Fruit fly (Drosophila melanogaster): ENCODE data around the gene CG34353.

DNA sequence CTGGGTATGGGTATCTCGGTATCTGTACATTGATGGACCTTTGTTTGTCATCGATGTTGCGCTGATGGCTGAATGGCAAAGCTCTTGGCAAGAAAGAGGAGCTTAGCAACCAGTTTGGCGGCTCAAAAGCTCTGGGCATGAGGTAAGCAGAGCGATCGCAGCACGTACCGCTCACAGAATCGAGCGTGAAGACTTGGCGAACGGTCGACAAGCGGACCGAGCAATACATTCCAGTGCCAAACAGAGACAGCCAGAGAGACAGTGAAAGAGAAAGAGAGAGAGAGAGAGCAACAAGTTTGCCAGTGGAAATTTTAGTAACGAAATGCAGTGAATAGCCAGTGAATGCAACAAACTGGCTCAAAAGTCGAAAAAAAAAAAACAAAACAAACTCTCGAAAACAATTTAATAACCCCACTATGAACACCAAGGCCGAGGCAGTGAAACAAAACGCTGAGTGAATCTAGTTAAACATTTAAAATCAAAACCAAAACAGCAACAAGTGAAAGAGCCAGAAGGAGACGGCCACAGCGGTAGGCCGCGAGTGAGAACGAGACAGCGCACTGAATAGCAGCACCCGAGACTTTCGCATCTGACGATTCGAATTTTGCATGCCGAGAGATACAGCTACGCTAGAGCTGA lies 169.2 kb downstream of the CG34353 start, which contains the start of gene Ets98B:
- TF ChIP-seq Dll (optimal IDR thresholded peaks at IDR 0.05) = no peak
- no peak for TF ChIP-seq psq (optimal IDR thresholded peaks at IDR 0.05)
- TF ChIP-seq usp (GFP tag; optimal IDR thresholded peaks at IDR 0.05) = no peak
- TF ChIP-seq pan (optimal IDR thresholded peaks at IDR 0.05) = no peak
- TF ChIP-seq EcR (GFP tag; optimal IDR thresholded peaks at IDR 0.05) = no peak

All from whole organism.